Fruit fly (Drosophila melanogaster): Measurements from ENCODE around the gene obst-H.

Gene obst-H

DNA sequence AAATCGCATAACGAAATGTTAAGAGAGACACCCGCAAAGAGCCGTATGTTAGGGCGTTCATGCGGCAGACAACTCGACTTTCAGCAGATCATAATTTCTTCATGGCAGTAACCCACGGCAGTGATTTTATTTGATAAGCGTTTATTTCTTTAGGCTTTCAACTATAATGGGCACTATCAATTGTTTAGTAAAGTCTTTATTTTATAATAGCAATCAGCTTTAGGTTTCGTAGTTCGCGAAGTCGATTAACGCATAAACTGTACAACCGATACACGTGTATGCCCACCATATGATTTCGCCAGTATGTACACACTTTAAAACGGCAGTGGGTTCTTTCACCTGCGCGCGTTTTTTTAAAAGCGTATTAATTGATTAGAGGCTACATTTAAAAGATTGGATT is 20.8 kb downstream of the obst-H start, which contains the start of gene CG7841 (continued):
- TF ChIP-seq Eip74EF (GFP tag; optimal IDR thresholded peaks at IDR 0.05) (peak in 1 of 2 experiments; percentile 98), CG1647 (GFP tag; optimal IDR thresholded peaks at IDR 0.05) (peak; percentile 96), Hand (GFP tag; optimal IDR thresholded peaks at IDR 0.05) (peak; percentile 99), CG3163 (GFP tag; optimal IDR thresholded peaks at IDR 0.05) (peak; percentile 88), shn (GFP tag; optimal IDR thresholded peaks at IDR 0.05) (peak; percentile 96), E2f2 (GFP tag; IDR thresholded peaks at IDR 0.05) (peak; percentile 91), CG8478 (optimal IDR thresholded peaks at IDR 0.05) (no peak), ken (GFP tag; IDR thresholded peaks at IDR 0.05) (peak; percentile 93), slbo (GFP tag; IDR thresholded peaks at IDR 0.05) (peak; percentile 94), CG9797 (GFP tag; optimal IDR thresholded peaks at IDR 0.05) (peak; percentile 66), D (optimal IDR thresholded peaks at IDR 0.05) (no peak), D (GFP tag; optimal IDR thresholded peaks at IDR 0.05) (peak; percentile 97), Elba2 (GFP tag; optimal IDR thresholded peaks at IDR 0.05) (peak; percentile 49), zfh2 (GFP tag; optimal IDR thresholded peaks at IDR 0.05) (peak; percentile 95), phol (tag; optimal IDR thresholded peaks at IDR 0.05) (peak; percentile 97), sim (GFP tag; IDR thresholded peaks at IDR 0.05) (peak; percentile 97), CG8944 (GFP tag; optimal IDR thresholded peaks at IDR 0.05) (peak; percentile 93), mirr (GFP tag; optimal IDR thresholded peaks at IDR 0.05) (peak; percentile 99), crol (GFP tag; IDR thresholded peaks at IDR 0.05) (peak; percentile 58; the same call in 1 of the 2 replicates), psq (GFP tag; optimal IDR thresholded peaks at IDR 0.05) (peak; percentile 72), stwl (tag; optimal IDR thresholded peaks at IDR 0.05) (peak; percentile 78), zen2 (GFP tag; IDR thresholded peaks at IDR 0.05; ENCODE audit: partially characterized antibody) (no peak), CG9437 (GFP tag; optimal IDR thresholded peaks at IDR 0.05) (peak; percentile 90), CG13894 (tag; optimal IDR thresholded peaks at IDR 0.05) (peak; percentile 98), p53 (GFP tag; optimal IDR thresholded peaks at IDR 0.05) (peak; percentile 92), CG13296 (GFP tag; optimal IDR thresholded peaks at IDR 0.05) (peak; percentile 99), tup (GFP tag; optimal IDR thresholded peaks at IDR 0.05) (peak; percentile 96), Six4 (GFP tag; optimal IDR thresholded peaks at IDR 0.05) (peak; percentile 97), CG16779 (GFP tag; IDR thresholded peaks at IDR 0.05) (peak; percentile 93), gcm (GFP tag; optimal IDR thresholded peaks at IDR 0.05) (peak; percentile 99), lilli (GFP tag; optimal IDR thresholded peaks at IDR 0.05) (peak; percentile 98), Hr3 (GFP tag; optimal IDR thresholded peaks at IDR 0.05) (peak; percentile 92), Deaf1 (tag; optimal IDR thresholded peaks at IDR 0.05) (peak; percentile 87), CG7839 (tag; optimal IDR thresholded peaks at IDR 0.05) (peak; percentile 98), CG9876 (GFP tag; optimal IDR thresholded peaks at IDR 0.05) (peak; percentile 86), h (optimal IDR thresholded peaks at IDR 0.05) (no peak), CG6689 (GFP tag; IDR thresholded peaks at IDR 0.05) (peak; percentile 96), CG6854 (GFP tag; optimal IDR thresholded peaks at IDR 0.05) (peak; percentile 99), Aef1 (GFP tag; IDR thresholded peaks at IDR 0.05) (peak; percentile 89), CG6654 (GFP tag; optimal IDR thresholded peaks at IDR 0.05) (peak; percentile 88), CG17829 (tag; optimal IDR thresholded peaks at IDR 0.05) (peak; percentile 99), CG15696 (tag; optimal IDR thresholded peaks at IDR 0.05) (peak; percentile 98), CG12155 (GFP tag; optimal IDR thresholded peaks at IDR 0.05) (peak; percentile 94), ems (GFP tag; optimal IDR thresholded peaks at IDR 0.05) (peak; percentile 97), CG1233 (GFP tag; optimal IDR thresholded peaks at IDR 0.05) (peak; percentile 98), CG8089 (GFP tag; optimal IDR thresholded peaks at IDR 0.05) (peak; percentile 96), pan (optimal IDR thresholded peaks at IDR 0.05) (no peak), pan (GFP tag; optimal IDR thresholded peaks at IDR 0.05 in 1 of 2, IDR thresholded peaks at IDR 0.05 in 1 of 2) (peak in 1 of 2 experiments; percentile 97), CG8765 (GFP tag; IDR thresholded peaks at IDR 0.05) (no peak), lbe (GFP tag; optimal IDR thresholded peaks at IDR 0.05) (peak; percentile 98), NC2β (GFP tag; optimal IDR thresholded peaks at IDR 0.05) (peak; percentile 98), al (GFP tag; IDR thresholded peaks at IDR 0.05) (peak; percentile 88), fd3F (GFP tag; optimal IDR thresholded peaks at IDR 0.05) (peak; percentile 96)

Data from whole organism, embryonic.